Worm (Caenorhabditis elegans) whole organism, early embryonic: ENCODE results near the gene clec-43.
A peak's percentile ranks its signal among the peaks of the same experiment; 100 is the strongest.
"Not testable (repeated sequence)": the region's sequence is repeated elsewhere in the genome, so short reads cannot be mapped to it uniquely, and the experiment has no call there.

ENCODE experiments used
- B0310.2 ChIP-seq: sonication (generic microtip); optimal IDR thresholded peaks from 2 replicates; lab custom pipeline; 2016; ENCODE audit warnings: mild to moderate bottlenecking, missing genetic modification characterization, missing compliant biosample characterization
- F13C5.2 ChIP-seq: sonication (generic microtip); optimal IDR thresholded peaks from 2 replicates; lab custom pipeline; 2017; ENCODE audit warnings: mild to moderate bottlenecking, missing genetic modification characterization, inconsistent platforms, missing compliant biosample characterization
- aly-1 ChIP-seq: sonication (generic microtip); optimal IDR thresholded peaks from 2 replicates; lab custom pipeline; 2016; ENCODE audit warnings: missing genetic modification characterization, missing compliant biosample characterization
- ama-1 ChIP-seq: fragments of 150-350 bp; optimal IDR thresholded peaks from 2 replicates; lab custom pipeline; 2014
- ceh-13 ChIP-seq: fragments of 200-800 bp; sonication (Bioruptor generic); optimal IDR thresholded peaks from 2 replicates; lab custom pipeline; 2018; ENCODE audit warnings: mild to moderate bottlenecking, missing genetic modification characterization, missing compliant biosample characterization
- ceh-36 ChIP-seq: sonication (generic microtip); optimal IDR thresholded peaks from 2 replicates; lab custom pipeline; 2016; ENCODE audit warnings: missing genetic modification characterization, inconsistent platforms, missing compliant biosample characterization
- ets-7 ChIP-seq: sonication (generic microtip); optimal IDR thresholded peaks from 2 replicates; lab custom pipeline; 2016; ENCODE audit warnings: missing genotype, missing genetic modification characterization, missing compliant biosample characterization
- flt-1 ChIP-seq: fragments of 200-800 bp; sonication (Bioruptor generic); IDR thresholded peaks from 2 replicates; pipeline ENCODE4 v1.3.6; 2022; ENCODE audit warnings: missing genetic modification characterization, missing compliant biosample characterization
- hmbx-1 ChIP-seq: sonication (generic microtip); optimal IDR thresholded peaks from 2 replicates; lab custom pipeline; 2016; ENCODE audit warnings: mild to moderate bottlenecking, missing genetic modification characterization, missing compliant biosample characterization
- hmg-4 ChIP-seq: fragments of 200-800 bp; sonication (Bioruptor generic); optimal IDR thresholded peaks from 2 replicates; lab custom pipeline; 2018; ENCODE audit warnings: mild to moderate bottlenecking, missing genetic modification characterization, missing compliant biosample characterization
- hnd-1 ChIP-seq: sonication (generic microtip); optimal IDR thresholded peaks from 2 replicates; lab custom pipeline; 2016; ENCODE audit warnings: missing genetic modification characterization, missing compliant biosample characterization
- pes-1 ChIP-seq: fragments of 200-800 bp; sonication (Bioruptor generic); IDR thresholded peaks from 2 replicates; pipeline ENCODE4 v1.3.6; 2022; ENCODE audit warnings: missing genetic modification reagents, missing genetic modification characterization, missing compliant biosample characterization
- scrt-1 ChIP-seq: fragments of 200-800 bp; sonication (Bioruptor generic); IDR thresholded peaks from 2 replicates; pipeline ENCODE4 v1.3.6; 2022; ENCODE audit warnings: missing genetic modification characterization, missing compliant biosample characterization
- sea-1 ChIP-seq: fragments of 200-800 bp; sonication (Bioruptor generic); conservative IDR thresholded peaks from 2 replicates; pipeline ENCODE4 v1.3.6; 2022; ENCODE audit warnings: missing genetic modification characterization, missing compliant biosample characterization
- tbx-11 ChIP-seq: fragments of 200-800 bp; sonication (Bioruptor generic); IDR thresholded peaks from 2 replicates; pipeline ENCODE4 v1.3.6; 2022; ENCODE audit warnings: missing genetic modification characterization, missing compliant biosample characterization
- tbx-37 ChIP-seq: fragments of 200-800 bp; sonication (Bioruptor generic); conservative IDR thresholded peaks from 2 replicates; pipeline ENCODE4 v1.3.6; 2022; ENCODE audit warnings: missing genetic modification reagents, missing genetic modification characterization, missing compliant biosample characterization
- tra-4 ChIP-seq: sonication (generic microtip); optimal IDR thresholded peaks from 2 replicates; lab custom pipeline; 2017; ENCODE audit warnings: missing genetic modification characterization, missing compliant biosample characterization

Gene clec-43

ce11 chrII:960218-960617 lies 16.4 kb downstream of the clec-43 start, which contains the start of the genes C32B5.18 and C32B5.7:
C32B5.18 (plus strand) TSS chrII:960518.
C32B5.7 (plus strand) TSS chrII:960528.
- TF ChIP-seq scrt-1 (GFP tag; lab: Robert Waterston, UW) (no peak), hmg-4 (peak; percentile 6)

ce11 chrII:961961-962360 lies 18.1 kb downstream of the clec-43 start, which contains the start of gene C32B5.13:
C32B5.13 (minus strand) TSS chrII:962061.
- no peak for TF ChIP-seq pes-1 (GFP tag; lab: Robert Waterston, UW)
- no peak for TF ChIP-seq aly-1 (tag; lab: Kevin White, UChicago)
- TF ChIP-seq scrt-1 (GFP tag; lab: Robert Waterston, UW) = no peak
- no peak for TF ChIP-seq ets-7 (tag; lab: Kevin White, UChicago)
- no peak for TF ChIP-seq ama-1 (lab: Kevin White, UChicago)
- no peak for TF ChIP-seq F13C5.2 (tag; lab: Kevin White, UChicago)
- no peak for TF ChIP-seq tra-4
- TF ChIP-seq B0310.2 (tag; lab: Kevin White, UChicago) = no peak
- TF ChIP-seq ceh-13 (GFP tag; lab: Kevin White, UChicago) = no peak
- no peak for TF ChIP-seq ceh-36
- no peak for TF ChIP-seq hmg-4
- TF ChIP-seq tbx-37 = no peak
- no peak for TF ChIP-seq hnd-1 (tag; lab: Kevin White, UChicago)
- TF ChIP-seq flt-1 (GFP tag; lab: Robert Waterston, UW) = no peak
- no peak for TF ChIP-seq hmbx-1 (tag; lab: Kevin White, UChicago)
- no peak for TF ChIP-seq tbx-11 (GFP tag; lab: Robert Waterston, UW)
- no peak for TF ChIP-seq sea-1 (GFP tag; lab: Robert Waterston, UW)

DNA sequence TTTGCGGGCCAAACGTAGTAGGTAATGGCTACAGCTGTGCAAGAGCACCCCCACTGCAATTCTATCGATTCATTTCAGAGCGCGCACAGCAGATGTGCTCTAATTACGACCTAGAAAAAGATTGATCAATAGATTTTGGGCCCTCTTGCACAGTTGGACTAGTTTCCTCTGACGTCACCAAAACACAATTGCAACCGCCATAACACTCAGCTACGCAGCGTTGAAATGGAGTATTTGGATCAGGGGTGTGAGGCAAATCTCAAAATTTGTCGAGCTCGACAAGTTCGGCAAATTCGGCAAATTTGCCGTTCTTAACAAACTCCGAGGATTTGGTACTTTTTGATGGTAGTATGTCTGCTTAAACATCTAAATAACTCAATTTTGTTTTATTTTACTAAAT lies 23.1 kb downstream of the clec-43 start, which contains the start of gene fbxc-18:
Gene fbxc-18, minus strand, starts transcription at position 101 of the 400 bp plus-strand sequence.
- not testable (repeated sequence) for TF ChIP-seq hmbx-1 (tag; lab: Kevin White, UChicago); ama-1 (lab: Kevin White, UChicago); sea-1 (GFP tag; lab: Robert Waterston, UW)

DNA sequence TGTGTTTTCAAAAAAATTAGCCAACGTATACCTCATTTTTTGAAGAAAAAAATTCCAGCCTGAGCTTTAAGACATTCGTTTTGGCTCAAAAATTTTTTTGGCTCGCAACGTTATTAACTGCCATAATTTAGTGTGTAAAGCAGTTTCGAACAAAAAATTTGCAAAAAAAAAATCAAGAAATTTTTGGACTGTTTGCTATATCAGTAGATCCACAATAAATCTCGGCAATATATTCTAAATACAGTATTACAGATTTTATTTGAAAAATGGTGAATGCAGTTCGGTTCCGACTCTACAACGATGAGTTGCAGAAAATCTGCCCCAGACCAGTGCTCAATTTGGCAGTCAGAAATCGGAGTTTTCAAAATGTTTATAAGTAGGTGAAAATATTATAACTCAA lies 24.2 kb downstream of the clec-43 start, which contains the start of gene C32B5.6:
Gene C32B5.6, plus strand, starts transcription at position 301 of the 400 bp plus-strand sequence.
- not testable (repeated sequence) for TF ChIP-seq ceh-13 (GFP tag; lab: Kevin White, UChicago); scrt-1 (GFP tag; lab: Robert Waterston, UW); tra-4

- TF ChIP-seq tra-4 (no peak), ceh-13 (GFP tag; lab: Kevin White, UChicago) (no peak), aly-1 (tag; lab: Kevin White, UChicago) (no peak)
Observed at ce11 chrII:972850-973249, 29.0 kb downstream of the clec-43 start, which contains the start of gene C32B5.15. C32B5.15 (minus strand) TSS chrII:972950.

- TF ChIP-seq ceh-13 (GFP tag; lab: Kevin White, UChicago) = no peak
- no peak for TF ChIP-seq hmbx-1 (tag; lab: Kevin White, UChicago)
- no peak for TF ChIP-seq tbx-37
- no peak for TF ChIP-seq sea-1 (GFP tag; lab: Robert Waterston, UW)
- no peak for TF ChIP-seq tra-4
- TF ChIP-seq aly-1 (tag; lab: Kevin White, UChicago) = no peak
- TF ChIP-seq hmg-4 = no peak
- no peak for TF ChIP-seq ceh-36
- TF ChIP-seq F13C5.2 (tag; lab: Kevin White, UChicago) = no peak
Observed at ce11 chrII:973999-974398, 30.1 kb downstream of the clec-43 start, which contains the start of gene fbxc-14. fbxc-14 (plus strand) TSS chrII:974299.

DNA sequence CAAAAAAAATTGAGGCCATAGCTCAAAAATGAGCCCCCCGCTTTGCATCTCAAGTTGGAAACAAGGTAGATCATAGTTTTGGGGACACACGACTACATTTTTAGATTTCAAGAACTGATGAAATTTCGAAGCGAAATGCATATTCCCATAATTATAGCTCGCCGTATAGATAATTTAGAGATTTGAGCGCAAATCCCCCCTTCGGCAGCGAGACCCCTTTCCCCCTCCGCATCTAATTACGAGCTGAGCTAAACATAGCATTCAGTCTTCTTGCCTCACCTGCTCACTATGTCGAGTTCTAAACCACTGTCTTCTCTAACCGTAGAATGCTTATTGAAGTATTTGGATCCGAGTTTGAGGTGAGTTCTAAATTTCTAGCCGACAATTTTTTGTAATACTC lies 35.3 kb downstream of the clec-43 start, which contains the start of the genes fbxc-17 and fbxc-15:
Gene fbxc-17, minus strand, starts transcription at position 101 of the 400 bp plus-strand sequence.
Gene fbxc-15, plus strand, starts transcription at position 289 of the 400 bp plus-strand sequence.
- no peak for TF ChIP-seq tbx-11 (GFP tag; lab: Robert Waterston, UW)

DNA sequence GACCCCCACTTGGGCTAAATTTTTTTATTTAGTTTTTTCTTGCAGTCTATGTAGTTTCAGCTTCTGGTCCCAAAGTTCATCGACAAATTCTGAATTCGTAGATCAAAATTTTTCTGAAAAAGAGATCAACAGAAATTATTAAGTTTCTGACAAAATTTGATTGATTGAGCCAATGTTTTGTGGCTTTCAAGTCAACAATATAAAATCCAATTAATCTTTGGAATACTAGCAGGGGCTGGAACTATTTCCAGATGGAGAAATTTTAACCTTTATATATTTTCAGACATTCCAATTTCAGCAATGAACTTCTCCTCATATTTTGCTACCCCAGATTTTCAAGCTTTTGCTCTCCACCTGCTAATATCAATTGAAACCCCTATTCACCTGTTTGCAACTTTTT lies 39.0 kb downstream of the clec-43 start, which contains the start of gene srh-274:
Gene srh-274, plus strand, starts transcription at position 301 of the 400 bp plus-strand sequence.
- TF ChIP-seq F13C5.2 (tag; lab: Kevin White, UChicago) = no peak
- no peak for TF ChIP-seq ceh-36
- TF ChIP-seq flt-1 (GFP tag; lab: Robert Waterston, UW) = no peak
- no peak for TF ChIP-seq hmg-4
- TF ChIP-seq tra-4 = no peak
- TF ChIP-seq B0310.2 (tag; lab: Kevin White, UChicago) = no peak
- TF ChIP-seq aly-1 (tag; lab: Kevin White, UChicago) = no peak
- no peak for TF ChIP-seq ama-1 (lab: Kevin White, UChicago)
- TF ChIP-seq ceh-13 (GFP tag; lab: Kevin White, UChicago) = no peak
- no peak for TF ChIP-seq tbx-11 (GFP tag; lab: Robert Waterston, UW)
- no peak for TF ChIP-seq tbx-37

ce11 chrII:985703-986102 lies 41.8 kb downstream of the clec-43 start, which contains the start of gene fbxc-40:
fbxc-40 (plus strand) TSS chrII:986003.
- not testable (repeated sequence) for TF ChIP-seq hmg-4; tra-4; scrt-1 (GFP tag; lab: Robert Waterston, UW)
